Worm (Caenorhabditis elegans): Measurements from ENCODE around the gene str-87.

Gene str-87

ce11 chrV:8944481-8944880, 43.5 kb downstream of the str-87 start:
- TF ChIP-seq unc-62 (GFP tag; optimal IDR thresholded peaks at IDR 0.05) (no peak), ceh-16 (tag; optimal IDR thresholded peaks at IDR 0.05) (no peak), sma-9 (GFP tag; optimal IDR thresholded peaks at IDR 0.05) (no peak), sma-9 (tag; optimal IDR thresholded peaks at IDR 0.05) (no peak), nhr-21 (tag; optimal IDR thresholded peaks at IDR 0.05) (no peak), lin-39 (tag; optimal IDR thresholded peaks at IDR 0.05) (no peak), gmeb-1 (tag; optimal IDR thresholded peaks at IDR 0.05) (no peak), nhr-25 (tag; optimal IDR thresholded peaks at IDR 0.05) (no peak), zag-1 (tag; optimal IDR thresholded peaks at IDR 0.05) (no peak), ceh-82 (tag; optimal IDR thresholded peaks at IDR 0.05) (no peak), nhr-11 (tag; optimal IDR thresholded peaks at IDR 0.05) (no peak), fos-1 (tag; optimal IDR thresholded peaks at IDR 0.05) (no peak), blmp-1 (tag; optimal IDR thresholded peaks at IDR 0.05; ENCODE audit: insufficient read depth) (no peak), peb-1 (tag; optimal IDR thresholded peaks at IDR 0.05) (no peak), sem-4 (tag; optimal IDR thresholded peaks at IDR 0.05) (no peak), lsy-2 (tag; optimal IDR thresholded peaks at IDR 0.05) (no peak), F13H6.1 (tag; optimal IDR thresholded peaks at IDR 0.05) (no peak), elt-1 (tag; optimal IDR thresholded peaks at IDR 0.05) (no peak)

ce11 chrV:8943963-8944362, 44.0 kb downstream of the str-87 start, which contains the start of gene T19A5.3:
TSS of gene T19A5.3 (minus strand) at chrV:8944063.
- TF ChIP-seq sma-9 (GFP tag; optimal IDR thresholded peaks at IDR 0.05), result no peak
- TF ChIP-seq sma-9 (tag; optimal IDR thresholded peaks at IDR 0.05), result no peak
- TF ChIP-seq sma-3 (GFP tag; optimal IDR thresholded peaks at IDR 0.05), result no peak
- no peak for TF ChIP-seq nhr-23 (tag; optimal IDR thresholded peaks at IDR 0.05)
- TF ChIP-seq peb-1 (tag; optimal IDR thresholded peaks at IDR 0.05), result no peak
- TF ChIP-seq ama-1 (optimal IDR thresholded peaks at IDR 0.05), result no peak
- TF ChIP-seq nhr-77 (tag; optimal IDR thresholded peaks at IDR 0.05), result no peak
- TF ChIP-seq nhr-6 (tag; optimal IDR thresholded peaks at IDR 0.05), result no peak
- TF ChIP-seq blmp-1 (tag; optimal IDR thresholded peaks at IDR 0.05; ENCODE audit: insufficient read depth), result no peak
- TF ChIP-seq dmd-4 (tag; optimal IDR thresholded peaks at IDR 0.05), result no peak
- no peak for TF ChIP-seq egl-27 (tag; optimal IDR thresholded peaks at IDR 0.05)

DNA sequence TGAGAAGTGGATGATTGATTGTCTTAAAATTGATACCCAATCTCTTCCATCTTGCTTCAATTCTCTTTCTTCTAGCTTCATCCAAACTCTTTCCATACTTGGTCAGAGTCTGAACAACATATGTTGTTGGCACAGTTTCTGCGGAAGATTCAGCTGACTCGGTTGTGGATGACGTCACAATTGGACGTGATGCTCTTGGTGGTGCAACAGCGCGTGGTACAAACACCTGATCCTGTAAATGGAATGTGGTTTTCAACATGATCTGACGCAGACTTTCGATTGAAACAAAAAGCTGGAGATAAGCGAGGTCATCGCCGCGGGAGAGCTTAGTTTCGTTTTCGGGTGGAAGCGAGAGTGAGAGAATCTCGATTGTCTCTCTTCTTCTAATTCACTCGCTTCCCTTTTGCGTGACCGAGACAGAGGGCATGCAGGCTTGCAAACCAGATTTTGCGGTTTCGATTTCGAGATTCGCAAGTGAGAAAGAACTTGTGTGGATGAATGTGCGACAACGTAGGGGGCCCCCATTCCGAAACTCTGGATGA, 45.5 kb downstream of the str-87 start:
- TF ChIP-seq unc-39 (tag; optimal IDR thresholded peaks at IDR 0.05) (no peak), ZK546.5 (tag; optimal IDR thresholded peaks at IDR 0.05) (no peak), F13H6.1 (tag; optimal IDR thresholded peaks at IDR 0.05) (no peak), blmp-1 (tag; optimal IDR thresholded peaks at IDR 0.05; ENCODE audit: insufficient read depth) (peak; percentile 70)

- TF ChIP-seq mbf-1 (tag; optimal IDR thresholded peaks at IDR 0.05), result no peak
These were observed 47.6 kb downstream of the str-87 start for ce11 chrV:8940419-8940818.

ce11 chrV:8939424-8940065, 48.5 kb downstream of the str-87 start:
- TF ChIP-seq Y55F3AM.14 (GFP tag; optimal IDR thresholded peaks at IDR 0.05), result no peak
- TF ChIP-seq F13H6.1 (tag; optimal IDR thresholded peaks at IDR 0.05), result peak; percentile 33
- TF ChIP-seq crh-2 (tag; optimal IDR thresholded peaks at IDR 0.05), result peak; percentile 58
- no peak for TF ChIP-seq nhr-77 (tag; optimal IDR thresholded peaks at IDR 0.05)
- TF ChIP-seq lsy-2 (tag; optimal IDR thresholded peaks at IDR 0.05), result peak in 1 of 2 experiments; percentile 43
- TF ChIP-seq fos-1 (tag; optimal IDR thresholded peaks at IDR 0.05), result no peak
- TF ChIP-seq lin-13 (GFP tag; optimal IDR thresholded peaks at IDR 0.05), result peak; percentile 26
- no peak for TF ChIP-seq zag-1 (tag; optimal IDR thresholded peaks at IDR 0.05)
- TF ChIP-seq ama-1 (optimal IDR thresholded peaks at IDR 0.05), result peak; percentile 97
- TF ChIP-seq C34F6.9 (tag; optimal IDR thresholded peaks at IDR 0.05), result peak; percentile 23
- no peak for TF ChIP-seq nhr-10 (tag; optimal IDR thresholded peaks at IDR 0.05)
- TF ChIP-seq sma-3 (GFP tag; optimal IDR thresholded peaks at IDR 0.05), result peak; percentile 49
- TF ChIP-seq nhr-129 (tag; optimal IDR thresholded peaks at IDR 0.05), result peak; percentile 1
- peak; percentile 85 for TF ChIP-seq ztf-4 (tag; optimal IDR thresholded peaks at IDR 0.05)
